Worm (Caenorhabditis elegans) whole organism, L4 larva: ENCODE measurements around the gene lys-2.

Source experiments
- ceh-82 ChIP-seq: sonication (generic microtip); optimal IDR thresholded peaks from 2 replicates; lab custom pipeline; 2017; ENCODE audit warnings: missing biosample characterization, missing genetic modification characterization
- mdl-1 ChIP-seq, 2 experiments: fragments of 150-350 bp in 1 of 2; sonication (generic microtip) in 1 of 2; optimal IDR thresholded peaks; 2 replicates each; lab custom pipeline; 2014 to 2017; ENCODE audit warnings: missing biosample characterization in 2 of 2, missing genetic modification characterization in 2 of 2
- nhr-28 ChIP-seq: fragments of 150-350 bp; optimal IDR thresholded peaks from 2 replicates; lab custom pipeline; 2014; ENCODE audit warnings: missing biosample characterization, missing genetic modification characterization
- snpc-4 ChIP-seq: fragments of 150-350 bp; optimal IDR thresholded peaks from 2 replicates; lab custom pipeline; 2014; ENCODE audit warnings: missing biosample characterization, missing genetic modification characterization
- unc-62 ChIP-seq, 3 experiments: fragments of 150-350 bp in 1 of 3; sonication (generic microtip); optimal IDR thresholded peaks in 2 of 3; peaks in 1 of 3; 1 replicate in 1 of 3; 2 replicates in 2 of 3; lab custom pipeline; 2014 to 2017; ENCODE audit warnings: missing biosample characterization in 3 of 3, missing genetic modification characterization in 3 of 3, missing genetic modification reagents in 3 of 3, missing genotype in 1 of 3

DNA sequence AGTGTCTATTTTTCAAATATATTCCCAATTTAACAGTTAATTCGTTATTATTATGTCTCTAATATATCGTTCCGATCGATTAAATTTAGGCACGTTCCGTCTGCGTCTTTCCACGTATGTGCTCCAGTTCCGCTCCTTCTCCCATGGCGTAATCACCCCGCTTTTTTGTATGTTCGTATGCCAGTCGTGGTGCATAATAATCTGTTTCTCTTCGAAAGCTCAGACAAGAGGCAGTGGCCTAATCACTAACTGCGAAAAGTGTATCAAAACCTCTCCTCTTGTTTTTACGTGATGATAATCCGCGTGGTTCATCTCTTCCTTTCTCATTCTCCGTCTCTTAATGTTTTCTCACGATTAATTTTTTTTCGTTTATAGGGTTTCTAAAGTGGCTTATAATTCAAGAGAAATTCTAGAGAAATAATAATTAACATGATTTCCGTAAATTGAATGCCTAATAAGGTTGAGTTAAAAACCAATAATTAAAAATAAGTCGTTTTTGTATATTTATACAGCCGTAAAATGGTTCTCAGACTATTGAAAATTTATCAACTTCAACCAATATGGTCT, 33.5 kb downstream of the lys-2 start:
- TF ChIP-seq nhr-28 (peak; percentile 13), ceh-82 (tag; lab: Kevin White, UChicago) (no peak), unc-62 (GFP tag; optimal IDR thresholded peaks at IDR 0.05 in 1 of 2; lab: Kevin White, UChicago) (peak in 1 of 2 experiments; percentile 81), unc-62 (tag; optimal IDR thresholded peaks at IDR 0.05; lab: Kevin White, UChicago) (no peak), mdl-1 (tag; optimal IDR thresholded peaks at IDR 0.05; lab: Kevin White, UChicago) (no peak), snpc-4 (tag; lab: Kevin White, UChicago) (no peak)
